Worm (Caenorhabditis elegans): ENCODE data around the gene Y41D4B.11.

Y41D4B.11 gene

ce11 chrIV:1605276-1605762 lies at the start of gene Y41D4B.11:
Gene Y41D4B.11, plus strand, starts transcription at chrIV:1605712.
- TF ChIP-seq klf-2 (GFP tag; conservative IDR thresholded peaks at IDR 0.05) (no peak), tab-1 (GFP tag; IDR thresholded peaks at IDR 0.05) (no peak), T22C8.4 (GFP tag; IDR thresholded peaks at IDR 0.05) (no peak), ztf-29 (GFP tag; IDR thresholded peaks at IDR 0.05) (no peak), flt-1 (GFP tag; IDR thresholded peaks at IDR 0.05) (no peak), ztf-23 (GFP tag; IDR thresholded peaks at IDR 0.05) (no peak), ref-1 (GFP tag; conservative IDR thresholded peaks at IDR 0.05) (no peak), cog-1 (tag; optimal IDR thresholded peaks at IDR 0.05) (no peak), med-1 (GFP tag; optimal IDR thresholded peaks at IDR 0.05; ENCODE audit: insufficient read depth) (no peak)

ce11 chrIV:1559931-1560330 lies 45.6 kb upstream of the Y41D4B.11 start, which contains the start of gene Y41D4B.17:
Gene Y41D4B.17, plus strand, starts transcription at chrIV:1560104.
- TF ChIP-seq med-1 (GFP tag; optimal IDR thresholded peaks at IDR 0.05; ENCODE audit: insufficient read depth): no peak
- no peak for TF ChIP-seq tab-1 (GFP tag; IDR thresholded peaks at IDR 0.05)

ce11 chrIV:1561884-1562283 lies 43.6 kb upstream of the Y41D4B.11 start, which contains the start of gene hpo-6:
Gene hpo-6, plus strand, starts transcription at chrIV:1562184.
- TF ChIP-seq ref-1 (GFP tag; conservative IDR thresholded peaks at IDR 0.05) (no peak), klf-2 (GFP tag; conservative IDR thresholded peaks at IDR 0.05) (no peak), T22C8.4 (GFP tag; IDR thresholded peaks at IDR 0.05) (no peak), flt-1 (GFP tag; IDR thresholded peaks at IDR 0.05) (no peak), med-1 (GFP tag; optimal IDR thresholded peaks at IDR 0.05; ENCODE audit: insufficient read depth) (no peak), ztf-29 (GFP tag; IDR thresholded peaks at IDR 0.05) (no peak), tab-1 (GFP tag; IDR thresholded peaks at IDR 0.05) (no peak), cog-1 (tag; optimal IDR thresholded peaks at IDR 0.05) (no peak), ztf-23 (GFP tag; IDR thresholded peaks at IDR 0.05) (no peak)

- TF ChIP-seq tab-1 (GFP tag; IDR thresholded peaks at IDR 0.05) (no peak), med-1 (GFP tag; optimal IDR thresholded peaks at IDR 0.05; ENCODE audit: insufficient read depth) (no peak), flt-1 (GFP tag; IDR thresholded peaks at IDR 0.05) (no peak), ztf-29 (GFP tag; IDR thresholded peaks at IDR 0.05) (no peak), ztf-23 (GFP tag; IDR thresholded peaks at IDR 0.05) (no peak), ref-1 (GFP tag; conservative IDR thresholded peaks at IDR 0.05) (no peak)
Measured at ce11 chrIV:1563476-1564131, 41.9 kb upstream of the Y41D4B.11 start, which contains the start of gene Y41D4B.15. Gene Y41D4B.15, plus strand, starts transcription at chrIV:1564081.

- TF ChIP-seq ref-1 (GFP tag; conservative IDR thresholded peaks at IDR 0.05): no peak
- no peak for TF ChIP-seq cog-1 (tag; optimal IDR thresholded peaks at IDR 0.05)
- TF ChIP-seq tab-1 (GFP tag; IDR thresholded peaks at IDR 0.05): no peak
- no peak for TF ChIP-seq klf-2 (GFP tag; conservative IDR thresholded peaks at IDR 0.05)
- TF ChIP-seq ztf-29 (GFP tag; IDR thresholded peaks at IDR 0.05): no peak
- no peak for TF ChIP-seq med-1 (GFP tag; optimal IDR thresholded peaks at IDR 0.05; ENCODE audit: insufficient read depth)
Measured at ce11 chrIV:1565725-1566124, 39.8 kb upstream of the Y41D4B.11 start.

- TF ChIP-seq ztf-23 (GFP tag; IDR thresholded peaks at IDR 0.05): no peak
- TF ChIP-seq ztf-29 (GFP tag; IDR thresholded peaks at IDR 0.05): no peak
- TF ChIP-seq cog-1 (tag; optimal IDR thresholded peaks at IDR 0.05): no peak
- no peak for TF ChIP-seq tab-1 (GFP tag; IDR thresholded peaks at IDR 0.05)
- no peak for TF ChIP-seq klf-2 (GFP tag; conservative IDR thresholded peaks at IDR 0.05)
- no peak for TF ChIP-seq ref-1 (GFP tag; conservative IDR thresholded peaks at IDR 0.05)
- TF ChIP-seq flt-1 (GFP tag; IDR thresholded peaks at IDR 0.05): no peak
- no peak for TF ChIP-seq med-1 (GFP tag; optimal IDR thresholded peaks at IDR 0.05; ENCODE audit: insufficient read depth)
- TF ChIP-seq T22C8.4 (GFP tag; IDR thresholded peaks at IDR 0.05): no peak
Measured at ce11 chrIV:1567577-1567976, 37.9 kb upstream of the Y41D4B.11 start.

- TF ChIP-seq T22C8.4 (GFP tag; IDR thresholded peaks at IDR 0.05): no peak
- no peak for TF ChIP-seq cog-1 (tag; optimal IDR thresholded peaks at IDR 0.05)
- TF ChIP-seq flt-1 (GFP tag; IDR thresholded peaks at IDR 0.05): no peak
- no peak for TF ChIP-seq tab-1 (GFP tag; IDR thresholded peaks at IDR 0.05)
- no peak for TF ChIP-seq ref-1 (GFP tag; conservative IDR thresholded peaks at IDR 0.05)
- no peak for TF ChIP-seq med-1 (GFP tag; optimal IDR thresholded peaks at IDR 0.05; ENCODE audit: insufficient read depth)
- no peak for TF ChIP-seq klf-2 (GFP tag; conservative IDR thresholded peaks at IDR 0.05)
- no peak for TF ChIP-seq ztf-23 (GFP tag; IDR thresholded peaks at IDR 0.05)
- no peak for TF ChIP-seq ztf-29 (GFP tag; IDR thresholded peaks at IDR 0.05)
Measured at ce11 chrIV:1576731-1577130, 28.8 kb upstream of the Y41D4B.11 start, which contains the start of gene Y41D4B.14. Gene Y41D4B.14, plus strand, starts transcription at chrIV:1577031.

- TF ChIP-seq T22C8.4 (GFP tag; IDR thresholded peaks at IDR 0.05): peak; percentile 65; the same call in 1 of the 2 replicates
- peak; percentile 79 for TF ChIP-seq med-1 (GFP tag; optimal IDR thresholded peaks at IDR 0.05; ENCODE audit: insufficient read depth)
- no peak for TF ChIP-seq ztf-29 (GFP tag; IDR thresholded peaks at IDR 0.05)
- TF ChIP-seq ztf-23 (GFP tag; IDR thresholded peaks at IDR 0.05): peak; percentile 93
- peak; percentile 73 for TF ChIP-seq cog-1 (tag; optimal IDR thresholded peaks at IDR 0.05)
- peak; percentile 81 for TF ChIP-seq tab-1 (GFP tag; IDR thresholded peaks at IDR 0.05)
- peak; percentile 85 for TF ChIP-seq klf-2 (GFP tag; conservative IDR thresholded peaks at IDR 0.05)
- peak; percentile 67 for TF ChIP-seq ref-1 (GFP tag; conservative IDR thresholded peaks at IDR 0.05)
- TF ChIP-seq flt-1 (GFP tag; IDR thresholded peaks at IDR 0.05): peak; percentile 90
Measured at ce11 chrIV:1595802-1596201, 9.7 kb upstream of the Y41D4B.11 start, which contains the start of gene npp-8. Gene npp-8, minus strand, starts transcription at chrIV:1595824.

- TF ChIP-seq med-1 (GFP tag; optimal IDR thresholded peaks at IDR 0.05; ENCODE audit: insufficient read depth) (no peak), ztf-29 (GFP tag; IDR thresholded peaks at IDR 0.05) (no peak), flt-1 (GFP tag; IDR thresholded peaks at IDR 0.05) (no peak), ztf-23 (GFP tag; IDR thresholded peaks at IDR 0.05) (no peak)
Measured at ce11 chrIV:1597018-1597417, 8.5 kb upstream of the Y41D4B.11 start, which contains the start of gene ced-2. Gene ced-2, plus strand, starts transcription at chrIV:1597318.

- TF ChIP-seq ztf-23 (GFP tag; IDR thresholded peaks at IDR 0.05) (no peak), klf-2 (GFP tag; conservative IDR thresholded peaks at IDR 0.05) (no peak), ztf-29 (GFP tag; IDR thresholded peaks at IDR 0.05) (no peak), cog-1 (tag; optimal IDR thresholded peaks at IDR 0.05) (no peak), tab-1 (GFP tag; IDR thresholded peaks at IDR 0.05) (no peak), T22C8.4 (GFP tag; IDR thresholded peaks at IDR 0.05) (no peak), med-1 (GFP tag; optimal IDR thresholded peaks at IDR 0.05; ENCODE audit: insufficient read depth) (no peak), ref-1 (GFP tag; conservative IDR thresholded peaks at IDR 0.05) (no peak), flt-1 (GFP tag; IDR thresholded peaks at IDR 0.05) (no peak)
Measured at ce11 chrIV:1600784-1601183, 4.7 kb upstream of the Y41D4B.11 start.

Measured in whole organism, midembryonic.